Fruit fly (Drosophila melanogaster): ENCODE measurements around the gene Mst84B.

The Mst84B gene

dm6 chr3R:7067092-7067491 is 5.1 kb downstream of the Mst84B start, which contains the start of the genes CG1105 and CG1965 (continued):
- TF ChIP-seq BEAF-32 (GFP tag; optimal IDR thresholded peaks at IDR 0.05) (peak; percentile 100), Hey (tag; optimal IDR thresholded peaks at IDR 0.05) (peak; percentile 24), hth (optimal IDR thresholded peaks at IDR 0.05) (no peak), tll (GFP tag; optimal IDR thresholded peaks at IDR 0.05) (peak; percentile 82 to 85), CG12391 (tag; optimal IDR thresholded peaks at IDR 0.05) (peak; percentile 97), Neu2 (GFP tag; optimal IDR thresholded peaks at IDR 0.05; ENCODE audit: borderline replicate concordance) (peak; percentile 76), bbx (GFP tag; IDR thresholded peaks at IDR 0.05; ENCODE audit: partially characterized antibody) (peak; percentile 94), CG11456 (GFP tag; IDR thresholded peaks at IDR 0.05) (peak; percentile 93), CG34224 (GFP tag; IDR thresholded peaks at IDR 0.05; ENCODE audit: partially characterized antibody) (peak; percentile 99), B-H1 (GFP tag; IDR thresholded peaks at IDR 0.05) (peak; percentile 92), CG12659 (GFP tag; optimal IDR thresholded peaks at IDR 0.05) (peak; percentile 96), CG8290 (GFP tag; optimal IDR thresholded peaks at IDR 0.05) (peak; percentile 91), CG8290 (tag; optimal IDR thresholded peaks at IDR 0.05) (peak; percentile 83), Xrp1 (GFP tag; IDR thresholded peaks at IDR 0.05) (peak; percentile 94), CG2120 (GFP tag; optimal IDR thresholded peaks at IDR 0.05) (peak; percentile 98), luna (GFP tag; optimal IDR thresholded peaks at IDR 0.05) (peak; percentile 81), CG7372 (GFP tag; IDR thresholded peaks at IDR 0.05) (peak; percentile 94), kni (GFP tag; optimal IDR thresholded peaks at IDR 0.05) (peak; percentile 46), Stat92E (GFP tag; optimal IDR thresholded peaks at IDR 0.05) (peak in 1 of 3 experiments; percentile 83), CG18476 (GFP tag; optimal IDR thresholded peaks at IDR 0.05) (peak; percentile 92), chinmo (GFP tag; IDR thresholded peaks at IDR 0.05; ENCODE audit: partially characterized antibody) (peak; percentile 91; the same call in 2 of the 4 replicates), CG2889 (GFP tag; IDR thresholded peaks at IDR 0.05) (peak; percentile 89), row (GFP tag; IDR thresholded peaks at IDR 0.05) (peak; percentile 97), sim (GFP tag; IDR thresholded peaks at IDR 0.05) (peak; percentile 81), HLHmδ (GFP tag; optimal IDR thresholded peaks at IDR 0.05) (no peak), CG3065 (GFP tag; optimal IDR thresholded peaks at IDR 0.05) (peak; percentile 84), dimm (GFP tag; IDR thresholded peaks at IDR 0.05) (peak; percentile 73)

- TF ChIP-seq CG4854 (GFP tag; optimal IDR thresholded peaks at IDR 0.05) (no peak), CG2120 (GFP tag; optimal IDR thresholded peaks at IDR 0.05) (peak; percentile 27), pzg (GFP tag; optimal IDR thresholded peaks at IDR 0.05) (peak; percentile 88), luna (GFP tag; optimal IDR thresholded peaks at IDR 0.05) (no peak), Hsf (GFP tag; optimal IDR thresholded peaks at IDR 0.05) (peak; percentile 19), trem (tag; optimal IDR thresholded peaks at IDR 0.05) (peak; percentile 64), CG11456 (GFP tag; IDR thresholded peaks at IDR 0.05) (no peak), CG15479 (GFP tag; optimal IDR thresholded peaks at IDR 0.05) (peak; percentile 34), CG30020 (tag; optimal IDR thresholded peaks at IDR 0.05) (peak; percentile 2), CG11504 (tag; optimal IDR thresholded peaks at IDR 0.05) (peak; percentile 21), slou (GFP tag; optimal IDR thresholded peaks at IDR 0.05) (no peak), Dip3 (GFP tag; optimal IDR thresholded peaks at IDR 0.05) (no peak), CG5953 (GFP tag; IDR thresholded peaks at IDR 0.05) (no peak), gfzf (GFP tag; optimal IDR thresholded peaks at IDR 0.05) (peak; percentile 95), nau (GFP tag; optimal IDR thresholded peaks at IDR 0.05) (peak; percentile 74), Hey (tag; optimal IDR thresholded peaks at IDR 0.05) (no peak), Dip2 (GFP tag; IDR thresholded peaks at IDR 0.05) (no peak), CG10274 (GFP tag; optimal IDR thresholded peaks at IDR 0.05) (no peak), CG8944 (GFP tag; optimal IDR thresholded peaks at IDR 0.05) (no peak), sens-2 (GFP tag; IDR thresholded peaks at IDR 0.05) (no peak), gsb-n (tag; optimal IDR thresholded peaks at IDR 0.05) (no peak), bsh (GFP tag; optimal IDR thresholded peaks at IDR 0.05) (peak in 1 of 2 experiments; percentile 35), CG33557 (GFP tag; optimal IDR thresholded peaks at IDR 0.05) (no peak), nmo (GFP tag; optimal IDR thresholded peaks at IDR 0.05) (peak; percentile 65), Gsc (GFP tag; IDR thresholded peaks at IDR 0.05) (no peak), Stat92E (GFP tag; optimal IDR thresholded peaks at IDR 0.05) (peak in 1 of 3 experiments; percentile 44)
Observed at dm6 chr3R:7074297-7075114, 12.5 kb downstream of the Mst84B start, which contains the start of the genes Ufl1 and CG1943. Gene Ufl1 (minus strand): TSS chr3R:7074452. Gene CG1943 (plus strand): TSS chr3R:7074859.

Measured in whole organism, embryonic.